Fruit fly (Drosophila melanogaster): ENCODE data around the gene Golgin104.
A peak's percentile ranks its signal among the peaks of the same experiment; 100 is the strongest.

The Golgin104 gene

DNA sequence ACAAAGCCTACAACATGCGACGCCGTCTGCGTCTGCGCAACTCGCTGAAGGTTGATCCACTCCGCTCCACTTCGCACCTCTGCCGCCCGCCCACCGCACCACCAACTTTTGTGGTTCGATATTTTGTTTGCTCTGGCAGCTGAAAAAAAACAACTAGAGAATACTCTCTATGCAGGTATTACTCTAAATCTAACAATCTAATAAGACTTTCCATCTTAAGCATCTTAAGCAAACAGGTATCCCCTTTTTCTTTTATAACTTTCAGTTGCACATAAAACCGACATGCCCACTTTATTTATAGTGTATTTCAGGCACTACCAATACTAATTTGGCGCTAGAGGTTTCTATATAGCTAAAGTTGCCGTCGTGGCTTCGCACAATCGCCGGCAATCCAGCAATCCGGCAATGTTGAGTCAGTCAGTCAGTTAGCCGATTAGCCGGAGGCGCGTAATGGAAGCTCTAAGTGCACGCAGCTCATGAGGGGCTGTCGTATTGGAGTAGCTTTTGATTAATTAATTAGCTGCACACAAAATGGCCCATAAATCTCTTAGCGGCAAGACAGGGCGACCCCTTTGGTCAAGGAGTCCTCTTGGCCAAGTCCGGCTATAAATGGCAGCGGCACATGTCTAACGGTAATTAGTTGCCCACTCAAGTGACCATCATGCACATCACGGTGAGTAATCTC is 23.4 kb downstream of the Golgin104 start, which contains the start of gene CG13058 (continued):
- TF ChIP-seq chif (GFP tag; optimal IDR thresholded peaks at IDR 0.05) (peak; percentile 36 to 44), D (optimal IDR thresholded peaks at IDR 0.05) (no peak), D (GFP tag; optimal IDR thresholded peaks at IDR 0.05) (no peak), pros (GFP tag; optimal IDR thresholded peaks at IDR 0.05) (no peak), CG2116 (GFP tag; optimal IDR thresholded peaks at IDR 0.05) (no peak), wor (GFP tag; IDR thresholded peaks at IDR 0.05) (peak; percentile 41; the same call in 1 of the 2 replicates), unc-4 (GFP tag; IDR thresholded peaks at IDR 0.05; ENCODE audit: partially characterized antibody) (no peak), CG12104 (GFP tag; optimal IDR thresholded peaks at IDR 0.05) (no peak), Hand (GFP tag; optimal IDR thresholded peaks at IDR 0.05) (peak; percentile 3), CG8924 (tag; optimal IDR thresholded peaks at IDR 0.05) (peak; percentile 70), CG34422 (GFP tag; IDR thresholded peaks at IDR 0.05) (0 out of 3 replicates have a peak, but pooled peaks have one; percentile 10), MTF-1 (GFP tag; optimal IDR thresholded peaks at IDR 0.05; ENCODE audit: borderline replicate concordance) (peak; percentile 7), CG1529 (GFP tag; optimal IDR thresholded peaks at IDR 0.05) (no peak), CG31365 (tag; optimal IDR thresholded peaks at IDR 0.05) (no peak), esg (GFP tag; conservative IDR thresholded peaks at IDR 0.05) (peak; percentile 81), Bteb2 (GFP tag; optimal IDR thresholded peaks at IDR 0.05) (peak; percentile 42), Elba2 (GFP tag; optimal IDR thresholded peaks at IDR 0.05) (no peak), CG7839 (tag; optimal IDR thresholded peaks at IDR 0.05) (peak; percentile 71), zfh1 (GFP tag; IDR thresholded peaks at IDR 0.05) (no peak), abd-A (tag; optimal IDR thresholded peaks at IDR 0.05) (no peak), CG1603 (tag; optimal IDR thresholded peaks at IDR 0.05) (peak; percentile 28), jumu (GFP tag; optimal IDR thresholded peaks at IDR 0.05) (no peak), danr (GFP tag; IDR thresholded peaks at IDR 0.05) (no peak), Ravus (GFP tag; IDR thresholded peaks at IDR 0.05) (no peak; the same call in 1 of the 2 replicates), CG12155 (GFP tag; optimal IDR thresholded peaks at IDR 0.05) (peak; percentile 29), Sox102F (GFP tag; optimal IDR thresholded peaks at IDR 0.05) (peak; percentile 75), Hr3 (GFP tag; optimal IDR thresholded peaks at IDR 0.05) (peak; percentile 48), CTCF (GFP tag; optimal IDR thresholded peaks at IDR 0.05) (no peak), B-H2 (GFP tag; optimal IDR thresholded peaks at IDR 0.05) (no peak), CG7357 (GFP tag; IDR thresholded peaks at IDR 0.05) (0 out of 3 replicates have a peak, but pooled peaks have one; percentile 41), CoRest (tag; optimal IDR thresholded peaks at IDR 0.05) (peak; percentile 80), Trl (optimal IDR thresholded peaks at IDR 0.05) (no peak), Trl (GFP tag; optimal IDR thresholded peaks at IDR 0.05) (no peak), CG11504 (tag; optimal IDR thresholded peaks at IDR 0.05) (peak; percentile 83), CG17829 (tag; optimal IDR thresholded peaks at IDR 0.05) (no peak)

DNA sequence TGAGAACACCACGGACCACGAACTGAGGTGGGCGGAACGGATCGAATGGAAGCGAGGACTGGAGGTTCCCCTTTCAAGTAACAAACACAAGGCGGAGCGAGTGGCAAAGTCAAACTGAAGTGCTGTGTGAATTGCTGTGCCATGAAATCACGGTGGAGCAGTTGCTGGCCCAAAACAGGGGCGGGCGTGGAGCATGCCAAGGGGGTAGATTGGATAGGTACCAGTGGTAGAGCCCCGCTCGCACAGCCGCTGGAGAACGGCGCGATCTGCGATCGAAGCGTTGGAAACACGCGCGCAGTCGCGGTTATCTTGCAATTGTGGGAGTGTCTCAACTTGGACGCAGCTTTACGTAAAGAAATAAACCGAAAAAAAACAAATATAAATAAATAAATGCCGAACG is 24.0 kb downstream of the Golgin104 start, which contains the start of gene CG13038:
TSS of gene CG13038 (minus strand) at position 118 of the 400 bp plus-strand sequence.
- TF ChIP-seq CG32532 (GFP tag; IDR thresholded peaks at IDR 0.05) (peak; percentile 48), CG11456 (GFP tag; IDR thresholded peaks at IDR 0.05) (0 out of 3 replicates have a peak, but pooled peaks have one; percentile 24), wdn (GFP tag; IDR thresholded peaks at IDR 0.05) (no peak), CG6175 (GFP tag; IDR thresholded peaks at IDR 0.05) (0 out of 3 replicates have a peak, but pooled peaks have one; percentile 23), Ets65A (GFP tag) (peak; percentile 75), sqz (GFP tag; optimal IDR thresholded peaks at IDR 0.05) (peak; percentile 6), row (GFP tag; IDR thresholded peaks at IDR 0.05) (no peak), ci (GFP tag; IDR thresholded peaks at IDR 0.05) (0 out of 3 replicates have a peak, but pooled peaks have one; percentile 19), Med (GFP tag) (peak; percentile 34), pan (optimal IDR thresholded peaks at IDR 0.05) (no peak), pan (GFP tag; optimal IDR thresholded peaks at IDR 0.05 in 1 of 2, IDR thresholded peaks at IDR 0.05 in 1 of 2) (peak in 1 of 2 experiments; percentile 9), bowl (GFP tag; IDR thresholded peaks at IDR 0.05) (0 out of 2 replicates have a peak, but pooled peaks have one; percentile 10), CG8290 (GFP tag; optimal IDR thresholded peaks at IDR 0.05) (no peak), CG8290 (tag; optimal IDR thresholded peaks at IDR 0.05) (peak in 1 of 2 experiments; percentile 40), Dref (GFP tag; IDR thresholded peaks at IDR 0.05) (0 out of 2 replicates have a peak, but pooled peaks have one; percentile 13), nmo (GFP tag; optimal IDR thresholded peaks at IDR 0.05) (no peak), CG10274 (GFP tag; optimal IDR thresholded peaks at IDR 0.05) (no peak), Dip3 (GFP tag; optimal IDR thresholded peaks at IDR 0.05) (no peak), CG14441 (GFP tag; IDR thresholded peaks at IDR 0.05) (peak; percentile 57)
